Worm (Caenorhabditis elegans) whole organism, L4 larva: Measurements from ENCODE around the gene F53F8.7.

Experiments
- D1046.2 ChIP-seq: fragments of 200-800 bp; sonication (Bioruptor generic); IDR thresholded peaks from 2 replicates; pipeline ENCODE4 v1.3.6; 2022; ENCODE audit warnings: missing genetic modification characterization, missing compliant biosample characterization
- T26A8.4 ChIP-seq: fragments of 200-800 bp; sonication (Bioruptor generic); IDR thresholded peaks from 2 replicates; pipeline ENCODE4 v1.3.6; 2022; ENCODE audit warnings: missing genetic modification characterization, missing compliant biosample characterization
- aly-2 ChIP-seq: sonication (generic microtip); optimal IDR thresholded peaks from 2 replicates; lab custom pipeline; 2018; ENCODE audit warnings: missing biosample characterization, missing genetic modification characterization
- ama-1 ChIP-seq: fragments of 150-350 bp; optimal IDR thresholded peaks from 2 replicates; lab custom pipeline; 2014; ENCODE audit warnings: inconsistent platforms, mixed read lengths
- fkh-10 ChIP-seq: fragments of 150-350 bp; optimal IDR thresholded peaks from 2 replicates; lab custom pipeline; 2014; ENCODE audit warnings: missing biosample characterization, missing genetic modification reagents, missing genetic modification characterization
- fos-1 ChIP-seq: fragments of 150-350 bp; optimal IDR thresholded peaks from 2 replicates; lab custom pipeline; 2014; ENCODE audit warnings: missing biosample characterization, missing genetic modification characterization
- madf-5 ChIP-seq, 2 experiments: fragments of 200-800 bp; sonication (Bioruptor generic); IDR thresholded peaks; 2 replicates each; pipeline ENCODE4 v1.3.6; 2022; ENCODE audit warnings: missing compliant biosample characterization in 2 of 2, missing genetic modification characterization in 2 of 2
- mep-1 ChIP-seq: fragments of 150-350 bp; sonication (generic microtip); optimal IDR thresholded peaks from 3 replicates; lab custom pipeline; 2014; ENCODE audit warnings: missing biosample characterization, missing genetic modification characterization
- nhr-42 ChIP-seq: fragments of 200-800 bp; sonication (Bioruptor generic); IDR thresholded peaks from 2 replicates; pipeline ENCODE4 v1.3.6; 2022; ENCODE audit warnings: missing genetic modification characterization, missing compliant biosample characterization
- saeg-2 ChIP-seq: fragments of 200-800 bp; sonication (Bioruptor generic); IDR thresholded peaks from 2 replicates; pipeline ENCODE4 v1.3.6; 2022; ENCODE audit warnings: missing genetic modification reagents, missing genetic modification characterization, missing compliant biosample characterization
- snpc-4 ChIP-seq: fragments of 150-350 bp; optimal IDR thresholded peaks from 2 replicates; lab custom pipeline; 2014; ENCODE audit warnings: missing biosample characterization, missing genetic modification characterization

- TF ChIP-seq fos-1 = no peak
- TF ChIP-seq mep-1 = no peak
- TF ChIP-seq D1046.2 = no peak
- TF ChIP-seq madf-5 (GFP tag; IDR thresholded peaks at IDR 0.05; lab: Robert Waterston, UW) = no peak
- no peak for TF ChIP-seq snpc-4 (tag; lab: Kevin White, UChicago)
- TF ChIP-seq T26A8.4 (GFP tag; lab: Robert Waterston, UW) = no peak
- TF ChIP-seq nhr-42 (GFP tag; lab: Robert Waterston, UW) = no peak
- TF ChIP-seq fkh-10 (GFP tag; lab: Kevin White, UChicago) = no peak
- no peak for TF ChIP-seq ama-1 (lab: Kevin White, UChicago)
- TF ChIP-seq saeg-2 (GFP tag; lab: Robert Waterston, UW) = no peak
- no peak for TF ChIP-seq aly-2 (tag; lab: Kevin White, UChicago)
Observed at ce11 chrV:20681120-20681519, 17.0 kb downstream of the F53F8.7 start, which contains the start of gene srsx-35.
